Worm (Caenorhabditis elegans) whole organism, young adult: ENCODE measurements around the gene R07E5.4.

Source experiments
- B0035.1 ChIP-seq: sonication (generic microtip); optimal IDR thresholded peaks from 2 replicates; lab custom pipeline; 2016; ENCODE audit warnings: missing genetic modification characterization, mild to moderate bottlenecking, missing compliant biosample characterization, missing genotype, missing genetic modification reagents
- F39B2.1 ChIP-seq: fragments of 200-800 bp; sonication (Bioruptor generic); IDR thresholded peaks from 2 replicates; pipeline ENCODE4 v1.3.6; 2022; ENCODE audit warnings: missing genetic modification reagents, missing genetic modification characterization, missing compliant biosample characterization
- bed-1 ChIP-seq: fragments of 200-800 bp; sonication (Bioruptor generic); IDR thresholded peaks from 2 replicates; pipeline ENCODE4 v1.3.6; 2022; ENCODE audit warnings: missing genetic modification reagents, missing genetic modification characterization, missing compliant biosample characterization
- hmg-1.2 ChIP-seq: fragments of 200-800 bp; sonication (Bioruptor generic); IDR thresholded peaks from 2 replicates; pipeline ENCODE4 v1.3.6; 2022; ENCODE audit warnings: missing genetic modification reagents, missing genetic modification characterization, missing compliant biosample characterization
- hrde-1 ChIP-seq: sonication (generic microtip); optimal IDR thresholded peaks from 2 replicates; lab custom pipeline; 2016; ENCODE audit warnings: missing genetic modification characterization, mild to moderate bottlenecking, missing compliant biosample characterization, moderate library complexity, missing genotype, missing genetic modification reagents, borderline replicate concordance
- xnd-1 ChIP-seq: sonication (generic microtip); optimal IDR thresholded peaks from 2 replicates; lab custom pipeline; 2016; ENCODE audit warnings: missing genotype, missing genetic modification reagents, missing genetic modification characterization, missing compliant biosample characterization

DNA sequence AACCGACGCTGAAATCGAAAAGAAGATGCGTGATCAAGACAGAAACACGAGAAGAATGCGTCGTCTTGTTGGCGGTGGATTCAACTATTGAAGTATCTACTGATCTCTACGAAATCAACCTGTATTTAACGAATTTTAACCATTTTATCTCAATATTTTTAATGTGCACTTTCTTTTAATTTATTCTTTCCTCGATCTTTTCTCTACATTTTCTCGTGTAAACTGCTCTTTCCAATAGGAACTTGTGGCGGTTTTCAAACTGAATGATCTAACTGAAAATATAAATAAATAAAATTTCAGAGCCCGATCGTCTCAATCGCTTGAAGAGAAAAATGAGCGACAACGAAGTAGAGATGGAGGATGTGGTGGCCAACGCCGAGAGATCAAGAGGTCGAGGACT, 11.4 kb downstream of the R07E5.4 start, which contains the start of gene rnp-4:
- no peak for TF ChIP-seq hrde-1 (tag; lab: Kevin White, UChicago)
- no peak for TF ChIP-seq B0035.1 (tag; lab: Kevin White, UChicago)
- no peak for TF ChIP-seq bed-1 (GFP tag; lab: Robert Waterston, UW)
- no peak for TF ChIP-seq xnd-1
- TF ChIP-seq F39B2.1 (GFP tag; lab: Robert Waterston, UW): no peak
- no peak for TF ChIP-seq hmg-1.2 (GFP tag; lab: Robert Waterston, UW)
